Fruit fly (Drosophila melanogaster): ENCODE data around the gene Spn77Bc.

Gene Spn77Bc

DNA sequence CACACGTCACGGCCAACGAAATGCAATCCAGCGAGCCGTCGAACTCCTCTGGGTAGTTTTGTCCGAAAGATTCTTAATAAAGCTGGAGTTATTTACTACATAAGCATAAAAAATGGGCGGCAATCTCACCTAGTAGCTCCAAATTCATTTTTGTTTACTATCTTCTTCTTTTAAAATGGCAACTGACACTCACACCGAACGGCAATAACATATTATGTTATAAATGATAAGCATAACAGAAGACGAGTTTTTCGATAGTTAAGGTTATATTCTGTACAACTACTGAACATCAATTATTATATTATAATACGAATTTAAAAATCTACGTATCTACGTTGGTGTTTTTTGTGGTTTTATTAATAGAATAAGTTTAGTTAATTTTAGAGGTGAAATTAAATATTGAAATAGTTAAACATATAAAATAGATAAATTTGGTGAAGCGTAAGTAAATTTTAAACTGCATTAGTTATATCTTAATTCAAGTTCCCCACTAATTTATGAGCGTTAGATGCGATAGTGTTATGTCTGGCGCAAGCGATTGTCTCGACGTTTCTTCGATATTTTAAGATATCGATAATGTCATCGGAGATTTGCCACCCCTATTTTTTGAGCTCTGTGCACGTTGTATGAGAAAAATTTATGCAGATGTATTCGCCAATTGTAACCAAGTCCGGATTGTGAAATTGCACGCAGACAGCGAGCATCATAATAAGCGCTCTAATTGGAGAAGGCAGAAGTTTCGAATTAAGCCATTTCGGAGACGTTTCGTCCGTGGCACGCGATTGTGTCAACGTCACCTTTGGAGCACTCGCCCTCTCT is 5.5 kb downstream of the Spn77Bc start, which contains the start of the genes Rbbp5 and eRF1 (continued):
- TF ChIP-seq Dad (GFP tag; optimal IDR thresholded peaks at IDR 0.05) (peak; percentile 54), cas (GFP tag; IDR thresholded peaks at IDR 0.05) (peak; percentile 76), CG9797 (GFP tag; optimal IDR thresholded peaks at IDR 0.05) (peak; percentile 14), CG1529 (GFP tag; optimal IDR thresholded peaks at IDR 0.05) (peak; percentile 12), CG15269 (tag; optimal IDR thresholded peaks at IDR 0.05) (peak; percentile 81), phol (tag; optimal IDR thresholded peaks at IDR 0.05) (peak; percentile 84), esg (GFP tag; conservative IDR thresholded peaks at IDR 0.05) (peak; percentile 75; the same call in 1 of the 2 replicates), wdn (GFP tag; IDR thresholded peaks at IDR 0.05) (peak; percentile 66), Hmx (GFP tag; optimal IDR thresholded peaks at IDR 0.05) (peak; percentile 11), CG17328 (GFP tag; IDR thresholded peaks at IDR 0.05) (peak; percentile 75), zen2 (GFP tag; IDR thresholded peaks at IDR 0.05; ENCODE audit: partially characterized antibody) (peak; percentile 80), CG12299 (tag; optimal IDR thresholded peaks at IDR 0.05) (peak; percentile 58), gt (GFP tag; IDR thresholded peaks at IDR 0.05) (peak; percentile 19; the same call in 1 of the 2 replicates), stc (GFP tag; IDR thresholded peaks at IDR 0.05) (peak; percentile 52; the same call in 1 of the 2 replicates), D (optimal IDR thresholded peaks at IDR 0.05) (peak; percentile 30), D (GFP tag; optimal IDR thresholded peaks at IDR 0.05) (no peak), trem (tag; optimal IDR thresholded peaks at IDR 0.05) (peak; percentile 80), CG2120 (GFP tag; optimal IDR thresholded peaks at IDR 0.05) (peak; percentile 87), fu2 (GFP tag; optimal IDR thresholded peaks at IDR 0.05) (no peak), Bgb (GFP tag; IDR thresholded peaks at IDR 0.05; ENCODE audit: partially characterized antibody) (peak; percentile 90), luna (GFP tag; optimal IDR thresholded peaks at IDR 0.05) (peak; percentile 5), onecut (GFP tag; IDR thresholded peaks at IDR 0.05) (no peak), sens (GFP tag) (peak; percentile 85), Dfd (GFP tag; optimal IDR thresholded peaks at IDR 0.05) (no peak), CG13123 (GFP tag; optimal IDR thresholded peaks at IDR 0.05) (peak; percentile 71), insv (GFP tag; optimal IDR thresholded peaks at IDR 0.05) (peak in 1 of 2 experiments; percentile 47), HmgZ (tag; optimal IDR thresholded peaks at IDR 0.05) (peak; percentile 55), seq (GFP tag; IDR thresholded peaks at IDR 0.05) (peak; percentile 41; the same call in 1 of the 2 replicates), Ets65A (GFP tag) (peak; percentile 96), zen (tag; optimal IDR thresholded peaks at IDR 0.05) (peak; percentile 79), CG8281 (tag; optimal IDR thresholded peaks at IDR 0.05) (no peak), CG10959 (GFP tag; IDR thresholded peaks at IDR 0.05) (no peak; the same call in 1 of the 2 replicates), ham (GFP tag; IDR thresholded peaks at IDR 0.05) (peak; percentile 47; the same call in 1 of the 2 replicates), toy (GFP tag; IDR thresholded peaks at IDR 0.05) (no peak), CG18262 (tag; optimal IDR thresholded peaks at IDR 0.05) (peak; percentile 78), Usf (GFP tag; optimal IDR thresholded peaks at IDR 0.05) (no peak), gro (GFP tag; optimal IDR thresholded peaks at IDR 0.05) (peak; percentile 14), tgo (GFP tag; IDR thresholded peaks at IDR 0.05) (peak; percentile 79), scrt (GFP tag; optimal IDR thresholded peaks at IDR 0.05) (no peak), kay (GFP tag; optimal IDR thresholded peaks at IDR 0.05) (peak; percentile 51), PHDP (tag; optimal IDR thresholded peaks at IDR 0.05) (peak; percentile 73), shn (GFP tag; optimal IDR thresholded peaks at IDR 0.05) (peak; percentile 42), gem (tag; optimal IDR thresholded peaks at IDR 0.05) (peak; percentile 89), chm (GFP tag; IDR thresholded peaks at IDR 0.05) (peak; percentile 61), CG15601 (tag; optimal IDR thresholded peaks at IDR 0.05) (peak; percentile 59), cg (GFP tag; optimal IDR thresholded peaks at IDR 0.05) (no peak), NfI (GFP tag; optimal IDR thresholded peaks at IDR 0.05) (peak; percentile 63), CG3065 (GFP tag; optimal IDR thresholded peaks at IDR 0.05) (peak; percentile 20), Kr (GFP tag; optimal IDR thresholded peaks at IDR 0.05) (no peak), Doc3 (GFP tag; IDR thresholded peaks at IDR 0.05; ENCODE audit: partially characterized antibody) (peak; percentile 74)
